Fruit fly (Drosophila melanogaster): ENCODE results near the gene Grasp65.

- TF ChIP-seq D1 (tag; optimal IDR thresholded peaks at IDR 0.05) (no peak), CG8301 (tag; optimal IDR thresholded peaks at IDR 0.05) (no peak), rn (GFP tag; IDR thresholded peaks at IDR 0.05) (no peak), EcR (GFP tag; optimal IDR thresholded peaks at IDR 0.05) (no peak), fd96Ca (GFP tag; IDR thresholded peaks at IDR 0.05) (no peak)
Measured at dm6 chr3L:19953612-19954011, 28.9 kb downstream of the Grasp65 start, which contains the start of gene CG42655.

All from whole organism, pupa.